Worm (Caenorhabditis elegans) whole organism, L2 larva: Measurements from ENCODE around the gene C16C8.16.

Experiments
- F13H6.1 ChIP-seq: sonication (generic microtip); optimal IDR thresholded peaks from 2 replicates; lab custom pipeline; 2016; ENCODE audit warnings: missing genetic modification characterization, missing compliant biosample characterization
- R02D3.7 ChIP-seq: fragments of 150-350 bp; optimal IDR thresholded peaks from 2 replicates; lab custom pipeline; 2014; ENCODE audit warnings: missing biosample characterization, missing genetic modification characterization
- aly-2 ChIP-seq: fragments of 150-350 bp; optimal IDR thresholded peaks from 2 replicates; lab custom pipeline; 2014; ENCODE audit warnings: missing biosample characterization, missing genetic modification characterization
- ama-1 ChIP-seq: fragments of 150-350 bp; optimal IDR thresholded peaks from 2 replicates; lab custom pipeline; 2018; ENCODE audit warnings: inconsistent platforms
- egl-27 ChIP-seq: sonication (generic microtip); optimal IDR thresholded peaks from 3 replicates; lab custom pipeline; 2017; ENCODE audit warnings: missing biosample characterization, missing genetic modification reagents, missing genetic modification characterization
- elt-3 ChIP-seq: sonication (generic microtip); optimal IDR thresholded peaks from 2 replicates; lab custom pipeline; 2017; ENCODE audit warnings: missing biosample characterization, missing genetic modification characterization
- fos-1 ChIP-seq: fragments of 150-350 bp; optimal IDR thresholded peaks from 2 replicates; lab custom pipeline; 2014; ENCODE audit warnings: missing biosample characterization, missing genetic modification characterization
- lsy-2 ChIP-seq, 2 experiments: fragments of 150-350 bp in 1 of 2; sonication (generic microtip) in 1 of 2; optimal IDR thresholded peaks; 2 replicates each; lab custom pipeline; 2014 to 2017; ENCODE audit warnings: missing biosample characterization in 2 of 2, missing genetic modification characterization in 2 of 2
- nhr-10 ChIP-seq: sonication (generic microtip); optimal IDR thresholded peaks from 2 replicates; lab custom pipeline; 2017; ENCODE audit warnings: missing biosample characterization, missing genetic modification characterization
- nhr-25 ChIP-seq: fragments of 150-350 bp; sonication (generic microtip); optimal IDR thresholded peaks from 3 replicates; lab custom pipeline; 2014; ENCODE audit warnings: missing biosample characterization, missing genetic modification characterization
- nhr-77 ChIP-seq: fragments of 150-350 bp; optimal IDR thresholded peaks from 2 replicates; lab custom pipeline; 2014; ENCODE audit warnings: missing biosample characterization, missing genetic modification characterization
- unc-55 ChIP-seq: fragments of 150-350 bp; sonication (generic microtip); optimal IDR thresholded peaks from 3 replicates; lab custom pipeline; 2014; ENCODE audit warnings: missing biosample characterization, missing genetic modification reagents, missing genetic modification characterization
- unc-62 ChIP-seq: fragments of 150-350 bp; optimal IDR thresholded peaks from 2 replicates; lab custom pipeline; 2014; ENCODE audit warnings: missing biosample characterization, missing genetic modification reagents, missing genetic modification characterization
- ztf-11 ChIP-seq: sonication (generic microtip); optimal IDR thresholded peaks from 2 replicates; lab custom pipeline; 2017; ENCODE audit warnings: missing biosample characterization, missing genetic modification characterization

DNA sequence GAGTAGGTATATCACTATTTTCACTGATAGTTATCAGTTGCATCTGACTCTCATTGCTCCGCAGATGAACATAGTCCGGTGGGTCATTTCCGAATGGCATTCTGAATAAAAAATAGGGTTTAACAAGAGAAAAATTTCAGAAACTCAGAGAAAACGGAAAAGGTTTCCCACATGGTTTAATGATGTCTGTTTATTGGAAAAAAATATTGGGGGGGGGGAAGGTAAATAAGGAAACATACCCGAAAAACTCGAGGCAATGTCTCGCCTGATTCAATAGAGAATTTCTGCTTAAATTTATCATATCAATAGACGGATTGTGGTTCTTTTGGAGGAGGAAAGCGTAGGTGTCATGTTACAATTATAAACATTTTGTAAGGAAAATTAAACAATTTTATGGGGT is 20.1 kb upstream of the C16C8.16 start, which contains the start of gene nep-11:
- TF ChIP-seq F13H6.1 (tag; lab: Kevin White, UChicago) (no peak), ama-1 (no peak), fos-1 (tag; lab: Kevin White, UChicago) (no peak), ztf-11 (tag; lab: Kevin White, UChicago) (no peak), nhr-25 (tag; lab: Kevin White, UChicago) (no peak), nhr-10 (tag; lab: Kevin White, UChicago) (no peak), unc-62 (GFP tag; lab: Kevin White, UChicago) (no peak), unc-55 (no peak), nhr-77 (tag; lab: Kevin White, UChicago) (no peak), lsy-2 (tag; optimal IDR thresholded peaks at IDR 0.05; lab: Kevin White, UChicago) (no peak), aly-2 (tag; lab: Kevin White, UChicago) (no peak), R02D3.7 (no peak), egl-27 (tag; lab: Kevin White, UChicago) (no peak), elt-3 (tag; lab: Kevin White, UChicago) (no peak)
